Worm (Caenorhabditis elegans): ENCODE results near the gene grd-16.

ce11 chrIV:2461396-2461795 is 15.1 kb upstream of the grd-16 start:
- TF ChIP-seq sma-9 (GFP tag; optimal IDR thresholded peaks at IDR 0.05) = no peak
- no peak for TF ChIP-seq sma-9 (tag; optimal IDR thresholded peaks at IDR 0.05)
- no peak for TF ChIP-seq unc-39 (tag; optimal IDR thresholded peaks at IDR 0.05)
